Worm (Caenorhabditis elegans): Measurements from ENCODE around the gene F28C6.8.
A peak's percentile ranks its signal among the peaks of the same experiment; 100 is the strongest.

ce11 chrII:8561227-8561626, 45.4 kb upstream of the F28C6.8 start, which contains the start of gene iff-2:
- TF ChIP-seq T23F11.4 (GFP tag; optimal IDR thresholded peaks at IDR 0.05) (peak; percentile 69), pag-3 (tag; optimal IDR thresholded peaks at IDR 0.05; ENCODE audit: borderline replicate concordance) (no peak), pha-4 (tag; optimal IDR thresholded peaks at IDR 0.05) (no peak), lin-11 (tag; optimal IDR thresholded peaks at IDR 0.05) (peak; percentile 13)

Data from whole organism, late embryonic.